Worm (Caenorhabditis elegans): ENCODE results near the gene T28D9.1.

ce11 chrII:6482762-6483161 lies 9.4 kb upstream of the T28D9.1 start:
- TF ChIP-seq tra-4 (tag; optimal IDR thresholded peaks at IDR 0.05), result no peak
- no peak for TF ChIP-seq ama-1 (optimal IDR thresholded peaks at IDR 0.05)
- no peak for TF ChIP-seq ceh-36 (tag; optimal IDR thresholded peaks at IDR 0.05)
- no peak for TF ChIP-seq flt-1 (GFP tag; IDR thresholded peaks at IDR 0.05)
- TF ChIP-seq F13C5.2 (tag; optimal IDR thresholded peaks at IDR 0.05), result no peak
- TF ChIP-seq tbx-11 (GFP tag; IDR thresholded peaks at IDR 0.05), result no peak
- no peak for TF ChIP-seq pes-1 (GFP tag; IDR thresholded peaks at IDR 0.05)
- no peak for TF ChIP-seq ceh-13 (GFP tag; optimal IDR thresholded peaks at IDR 0.05)
- no peak for TF ChIP-seq aly-1 (tag; optimal IDR thresholded peaks at IDR 0.05)
- TF ChIP-seq hmg-4 (GFP tag; optimal IDR thresholded peaks at IDR 0.05), result no peak
- no peak for TF ChIP-seq scrt-1 (GFP tag; IDR thresholded peaks at IDR 0.05)
- no peak for TF ChIP-seq tbx-37 (GFP tag; conservative IDR thresholded peaks at IDR 0.05)

All from whole organism, early embryonic.